Fruit fly (Drosophila melanogaster): ENCODE data around the gene CG8349.

dm6 chr2L:8209362-8209761 is 6.4 kb upstream of the CG8349 start:
- no peak for TF ChIP-seq Dll (optimal IDR thresholded peaks at IDR 0.05)
- no peak for TF ChIP-seq pan (optimal IDR thresholded peaks at IDR 0.05)
- TF ChIP-seq usp (GFP tag; optimal IDR thresholded peaks at IDR 0.05) = no peak
- TF ChIP-seq CG8478 (optimal IDR thresholded peaks at IDR 0.05) = no peak
- no peak for TF ChIP-seq EcR (GFP tag; optimal IDR thresholded peaks at IDR 0.05)
- no peak for TF ChIP-seq psq (optimal IDR thresholded peaks at IDR 0.05)

All from whole organism.